Worm (Caenorhabditis elegans) whole organism, L1 larva: Measurements from ENCODE around the gene T22B7.22.
A peak's percentile ranks its signal among the peaks of the same experiment; 100 is the strongest.

Experiments
- C16A3.4 ChIP-seq: fragments of 150-350 bp; optimal IDR thresholded peaks from 2 replicates; lab custom pipeline; 2014; ENCODE audit warnings: missing biosample characterization, missing genetic modification characterization
- F16B12.6 ChIP-seq: fragments of 150-350 bp; optimal IDR thresholded peaks from 2 replicates; lab custom pipeline; 2014; ENCODE audit warnings: missing biosample characterization, missing genetic modification characterization
- alr-1 ChIP-seq: fragments of 200-800 bp; sonication (Bioruptor generic); optimal IDR thresholded peaks from 2 replicates; lab custom pipeline; 2018; ENCODE audit warnings: borderline replicate concordance, mild to moderate bottlenecking, missing genetic modification characterization, missing compliant biosample characterization
- aly-2 ChIP-seq: fragments of 150-350 bp; optimal IDR thresholded peaks from 2 replicates; lab custom pipeline; 2014; ENCODE audit warnings: missing biosample characterization, missing genetic modification characterization
- ceh-8 ChIP-seq: fragments of 200-800 bp; sonication (Bioruptor generic); optimal IDR thresholded peaks from 2 replicates; lab custom pipeline; 2018; ENCODE audit warnings: mild to moderate bottlenecking, missing genetic modification characterization, moderate library complexity, missing compliant biosample characterization
- ceh-82 ChIP-seq, 3 experiments: fragments of 150-350 bp in 1 of 3; sonication (generic microtip) in 2 of 3; optimal IDR thresholded peaks; 2 replicates each; lab custom pipeline; 2014 to 2017; ENCODE audit warnings: missing biosample characterization in 3 of 3, missing genetic modification characterization in 3 of 3
- ceh-90 ChIP-seq: sonication (generic microtip); optimal IDR thresholded peaks from 2 replicates; lab custom pipeline; 2016; ENCODE audit warnings: missing genetic modification characterization, missing compliant biosample characterization
- dpl-1 ChIP-seq, 3 experiments: fragments of 150-350 bp in 2 of 3; sonication (generic microtip) in 1 of 3; optimal IDR thresholded peaks; 2 replicates each; lab custom pipeline; 2014 to 2017; ENCODE audit warnings: missing biosample characterization in 3 of 3, missing genetic modification characterization in 3 of 3, missing genetic modification reagents in 3 of 3
- dsc-1 ChIP-seq: sonication (generic microtip); optimal IDR thresholded peaks from 2 replicates; lab custom pipeline; 2016; ENCODE audit warnings: mild to moderate bottlenecking, missing genetic modification characterization, missing compliant biosample characterization
- efl-3 ChIP-seq: fragments of 200-800 bp; sonication (Bioruptor generic); optimal IDR thresholded peaks from 2 replicates; lab custom pipeline; 2018; ENCODE audit warnings: mild to moderate bottlenecking, missing genetic modification characterization, missing compliant biosample characterization
- elt-2 ChIP-seq: sonication (generic microtip); optimal IDR thresholded peaks from 2 replicates; lab custom pipeline; 2016; ENCODE audit warnings: missing genetic modification characterization, mild to moderate bottlenecking, inconsistent platforms, missing compliant biosample characterization, missing genetic modification reagents
- elt-3 ChIP-seq, 6 experiments: fragments of 150-350 bp in 1 of 6; sonication (generic microtip); optimal IDR thresholded peaks; 2 replicates each; lab custom pipeline; 2017 to 2018; ENCODE audit warnings: missing biosample characterization in 6 of 6, missing genetic modification characterization in 6 of 6, inconsistent platforms in 1 of 6
- ets-5 ChIP-seq: fragments of 200-800 bp; sonication (Bioruptor generic); IDR thresholded peaks from 2 replicates; pipeline ENCODE4 v1.3.6; 2022; ENCODE audit warnings: missing genetic modification characterization, missing compliant biosample characterization
- fkh-10 ChIP-seq: sonication (generic microtip); optimal IDR thresholded peaks from 2 replicates; lab custom pipeline; 2017; ENCODE audit warnings: missing biosample characterization, missing genetic modification reagents, missing genetic modification characterization
- fkh-8 ChIP-seq: sonication (generic microtip); optimal IDR thresholded peaks from 2 replicates; lab custom pipeline; 2016; ENCODE audit warnings: mild to moderate bottlenecking, missing genetic modification characterization, missing compliant biosample characterization
- grh-1 ChIP-seq: fragments of 200-800 bp; sonication (Bioruptor generic); IDR thresholded peaks from 2 replicates; pipeline ENCODE4 v1.3.6; 2022; ENCODE audit warnings: missing genetic modification reagents, missing genetic modification characterization, missing compliant biosample characterization
- hlh-4 ChIP-seq: sonication (generic microtip); optimal IDR thresholded peaks from 2 replicates; lab custom pipeline; 2016; ENCODE audit warnings: mild to moderate bottlenecking, missing genetic modification characterization, missing compliant biosample characterization
- jun-1 ChIP-seq: fragments of 150-350 bp; optimal IDR thresholded peaks from 2 replicates; lab custom pipeline; 2014; ENCODE audit warnings: missing biosample characterization, missing genetic modification reagents, missing genetic modification characterization
- lin-13 ChIP-seq: fragments of 150-350 bp; optimal IDR thresholded peaks from 2 replicates; lab custom pipeline; 2014; ENCODE audit warnings: missing biosample characterization, missing genetic modification reagents, missing genetic modification characterization
- lin-14 ChIP-seq: fragments of 200-800 bp; sonication (Bioruptor generic); optimal IDR thresholded peaks from 2 replicates; lab custom pipeline; 2018; ENCODE audit warnings: mild to moderate bottlenecking, missing genetic modification characterization, moderate library complexity, missing compliant biosample characterization
- lin-15B ChIP-seq: fragments of 150-350 bp; sonication (generic microtip); optimal IDR thresholded peaks from 3 replicates; lab custom pipeline; 2014; ENCODE audit warnings: missing biosample characterization, missing genetic modification characterization
- mab-9 ChIP-seq: fragments of 200-800 bp; sonication (Bioruptor generic); IDR thresholded peaks from 2 replicates; pipeline ENCODE4 v1.3.6; 2022; ENCODE audit warnings: missing genetic modification reagents, missing genetic modification characterization, missing compliant biosample characterization
- mdl-1 ChIP-seq, 2 experiments: fragments of 150-350 bp; optimal IDR thresholded peaks; 2 replicates each; lab custom pipeline; 2014 to 2017; ENCODE audit warnings: missing biosample characterization in 2 of 2, missing genetic modification characterization in 2 of 2, inconsistent platforms in 1 of 2
- mep-1 ChIP-seq: fragments of 150-350 bp; optimal IDR thresholded peaks from 2 replicates; lab custom pipeline; 2014; ENCODE audit warnings: missing biosample characterization, missing genetic modification characterization
- nhr-11 ChIP-seq: fragments of 150-350 bp; optimal IDR thresholded peaks from 2 replicates; lab custom pipeline; 2014; ENCODE audit warnings: missing biosample characterization, missing genetic modification characterization
- nhr-28 ChIP-seq: fragments of 150-350 bp; optimal IDR thresholded peaks from 2 replicates; lab custom pipeline; 2014; ENCODE audit warnings: missing biosample characterization, missing genetic modification characterization
- nhr-76 ChIP-seq: sonication (generic microtip); optimal IDR thresholded peaks from 2 replicates; lab custom pipeline; 2017; ENCODE audit warnings: missing biosample characterization, missing genetic modification characterization
- nhr-77 ChIP-seq: fragments of 150-350 bp; optimal IDR thresholded peaks from 2 replicates; lab custom pipeline; 2014; ENCODE audit warnings: missing biosample characterization, missing genetic modification characterization
- nhr-85 ChIP-seq: sonication (generic microtip); peaks from one replicate; lab custom pipeline; 2016; ENCODE audit warnings: missing genetic modification characterization, inconsistent platforms, missing compliant biosample characterization
- nhr-90 ChIP-seq: sonication (generic microtip); optimal IDR thresholded peaks from 2 replicates; lab custom pipeline; 2016; ENCODE audit warnings: mild to moderate bottlenecking, missing genetic modification characterization, missing compliant biosample characterization; ENCODE audit not compliant: poor library complexity
- pag-3 ChIP-seq: sonication (generic microtip); optimal IDR thresholded peaks from 2 replicates; lab custom pipeline; 2017; ENCODE audit warnings: missing genetic modification characterization, mild to moderate bottlenecking, missing compliant biosample characterization, antibody characterized with exemption, borderline replicate concordance; ENCODE audit not compliant: insufficient read depth
- pax-3 ChIP-seq: fragments of 200-800 bp; sonication (Bioruptor generic); optimal IDR thresholded peaks from 2 replicates; lab custom pipeline; 2018; ENCODE audit warnings: mild to moderate bottlenecking, missing genetic modification characterization, moderate library complexity, missing compliant biosample characterization
- pqm-1 ChIP-seq: sonication (generic microtip); optimal IDR thresholded peaks from 3 replicates; lab custom pipeline; 2017; ENCODE audit warnings: missing biosample characterization, missing genetic modification characterization
- rnt-1 ChIP-seq: sonication (generic microtip); optimal IDR thresholded peaks from 2 replicates; lab custom pipeline; 2016; ENCODE audit warnings: mild to moderate bottlenecking, missing genetic modification characterization, moderate library complexity, missing compliant biosample characterization
- snpc-4 ChIP-seq: fragments of 150-350 bp; optimal IDR thresholded peaks from 2 replicates; lab custom pipeline; 2014; ENCODE audit warnings: missing biosample characterization, missing genetic modification characterization
- sox-4 ChIP-seq: sonication (generic microtip); optimal IDR thresholded peaks from 2 replicates; lab custom pipeline; 2016; ENCODE audit warnings: missing genetic modification characterization, missing compliant biosample characterization
- sup-37 ChIP-seq: fragments of 200-800 bp; sonication (Bioruptor generic); optimal IDR thresholded peaks from 2 replicates; lab custom pipeline; 2018; ENCODE audit warnings: mild to moderate bottlenecking, missing genetic modification characterization, missing compliant biosample characterization
- swsn-7 ChIP-seq: sonication (generic microtip); optimal IDR thresholded peaks from 2 replicates; lab custom pipeline; 2016; ENCODE audit warnings: missing genetic modification characterization, missing compliant biosample characterization
- unc-130 ChIP-seq: fragments of 150-350 bp; optimal IDR thresholded peaks from 2 replicates; lab custom pipeline; 2017; ENCODE audit warnings: missing biosample characterization, missing genetic modification characterization, inconsistent platforms
- unc-30 ChIP-seq: sonication (generic microtip); optimal IDR thresholded peaks from 2 replicates; lab custom pipeline; 2017; ENCODE audit warnings: missing biosample characterization, missing genetic modification characterization
- vab-15 ChIP-seq: sonication (generic microtip); optimal IDR thresholded peaks from 2 replicates; lab custom pipeline; 2017; ENCODE audit warnings: missing genotype, mild to moderate bottlenecking, missing genetic modification characterization, missing compliant biosample characterization
- xbp-1 ChIP-seq: sonication (generic microtip); optimal IDR thresholded peaks from 2 replicates; lab custom pipeline; 2016; ENCODE audit warnings: missing genetic modification characterization, missing compliant biosample characterization

The T22B7.22 gene

ce11 chrX:5645606-5646005, 14.2 kb upstream of the T22B7.22 start (continued):
- TF ChIP-seq jun-1 (tag; lab: Kevin White, UChicago) (no peak), ceh-82 (tag; optimal IDR thresholded peaks at IDR 0.05; lab: Kevin White, UChicago) (no peak), lin-15B (tag; lab: Kevin White, UChicago) (no peak), fkh-8 (tag; lab: Kevin White, UChicago) (no peak), vab-15 (tag; lab: Kevin White, UChicago) (no peak), dpl-1 (GFP tag; optimal IDR thresholded peaks at IDR 0.05; lab: Kevin White, UChicago) (no peak), ets-5 (GFP tag; lab: Robert Waterston, UW) (no peak), efl-3 (GFP tag; lab: Kevin White, UChicago) (no peak), xbp-1 (tag; lab: Kevin White, UChicago) (no peak), pag-3 (no peak), snpc-4 (tag; lab: Kevin White, UChicago) (no peak), grh-1 (GFP tag; lab: Robert Waterston, UW) (peak; percentile 49; the same call in 1 of the 2 replicates), C16A3.4 (no peak), aly-2 (tag; lab: Kevin White, UChicago) (no peak), dsc-1 (tag; lab: Kevin White, UChicago) (no peak), elt-2 (tag; lab: Kevin White, UChicago) (no peak), nhr-28 (tag; lab: Kevin White, UChicago) (no peak), nhr-77 (tag; lab: Kevin White, UChicago) (no peak), sup-37 (GFP tag; lab: Kevin White, UChicago) (no peak), lin-13 (GFP tag; lab: Kevin White, UChicago) (no peak), nhr-76 (tag; lab: Kevin White, UChicago) (no peak), lin-14 (GFP tag; lab: Kevin White, UChicago) (peak; percentile 52), ceh-90 (no peak), rnt-1 (tag; lab: Kevin White, UChicago) (no peak), sox-4 (tag; lab: Kevin White, UChicago) (no peak), pqm-1 (tag; lab: Kevin White, UChicago) (no peak), unc-130 (tag; lab: Kevin White, UChicago) (no peak), ceh-8 (no peak), pax-3 (no peak), alr-1 (tag; lab: Kevin White, UChicago) (no peak), swsn-7 (tag; lab: Kevin White, UChicago) (no peak), fkh-10 (GFP tag; lab: Kevin White, UChicago) (no peak), nhr-11 (tag; lab: Kevin White, UChicago) (no peak), hlh-4 (no peak), unc-30 (no peak), F16B12.6 (tag; lab: Kevin White, UChicago) (no peak), mep-1 (no peak), mab-9 (no peak), mdl-1 (tag; optimal IDR thresholded peaks at IDR 0.05; lab: Kevin White, UChicago) (peak in 1 of 2 experiments; percentile 84)

ce11 chrX:5646951-5647423, 12.8 kb upstream of the T22B7.22 start, which contains the start of gene T22B7.3:
Gene T22B7.3, plus strand, starts transcription at chrX:5647373.
- TF ChIP-seq elt-3 (tag; optimal IDR thresholded peaks at IDR 0.05; lab: Kevin White, UChicago) (peak in 1 of 6 experiments; percentile 75), nhr-90 (tag; lab: Kevin White, UChicago) (no peak), nhr-85 (peak; percentile 68)
